Worm (Caenorhabditis elegans) whole organism, L4 larva: Measurements from ENCODE around the gene C06E4.1.

Experiments
- ceh-82 ChIP-seq: sonication (generic microtip); optimal IDR thresholded peaks from 2 replicates; lab custom pipeline; 2017; ENCODE audit warnings: missing biosample characterization, missing genetic modification characterization
- lin-15B ChIP-seq: fragments of 150-350 bp; sonication (generic microtip); optimal IDR thresholded peaks from 3 replicates; lab custom pipeline; 2014; ENCODE audit warnings: missing biosample characterization, missing genetic modification characterization
- pqm-1 ChIP-seq: sonication (generic microtip); optimal IDR thresholded peaks from 2 replicates; lab custom pipeline; 2017; ENCODE audit warnings: missing biosample characterization, missing genetic modification characterization
- skn-1 ChIP-seq: fragments of 150-350 bp; optimal IDR thresholded peaks from 2 replicates; lab custom pipeline; 2014; ENCODE audit warnings: missing biosample characterization, missing genetic modification characterization

- no peak for TF ChIP-seq ceh-82 (tag; lab: Kevin White, UChicago)
- no peak for TF ChIP-seq pqm-1 (tag; lab: Kevin White, UChicago)
- no peak for TF ChIP-seq lin-15B (tag; lab: Kevin White, UChicago)
- TF ChIP-seq skn-1 (tag; lab: Kevin White, UChicago) = no peak
Observed at ce11 chrIV:7317829-7318529, 34.9 kb downstream of the C06E4.1 start.
